Worm (Caenorhabditis elegans) whole organism, L1 larva: Measurements from ENCODE around the gene emb-5.

Experiments
- C16A3.4 ChIP-seq: fragments of 150-350 bp; optimal IDR thresholded peaks from 2 replicates; lab custom pipeline; 2014; ENCODE audit warnings: missing biosample characterization, missing genetic modification characterization
- C34B4.2 ChIP-seq: sonication (generic microtip); optimal IDR thresholded peaks from 2 replicates; lab custom pipeline; 2017; ENCODE audit warnings: mild to moderate bottlenecking, missing genetic modification characterization, missing compliant biosample characterization
- F16B12.6 ChIP-seq: fragments of 150-350 bp; optimal IDR thresholded peaks from 2 replicates; lab custom pipeline; 2014; ENCODE audit warnings: missing biosample characterization, missing genetic modification characterization
- Y116A8C.19 ChIP-seq: sonication (generic microtip); optimal IDR thresholded peaks from 2 replicates; lab custom pipeline; 2016; ENCODE audit warnings: missing compliant biosample characterization, missing genetic modification characterization, borderline replicate concordance
- aha-1 ChIP-seq: fragments of 150-350 bp; optimal IDR thresholded peaks from 2 replicates; lab custom pipeline; 2014; ENCODE audit warnings: missing biosample characterization, missing genetic modification characterization
- alr-1 ChIP-seq: fragments of 200-800 bp; sonication (Bioruptor generic); optimal IDR thresholded peaks from 2 replicates; lab custom pipeline; 2018; ENCODE audit warnings: borderline replicate concordance, mild to moderate bottlenecking, missing genetic modification characterization, missing compliant biosample characterization
- aly-2 ChIP-seq: fragments of 150-350 bp; optimal IDR thresholded peaks from 2 replicates; lab custom pipeline; 2014; ENCODE audit warnings: missing biosample characterization, missing genetic modification characterization
- blmp-1 ChIP-seq: fragments of 150-350 bp; optimal IDR thresholded peaks from 2 replicates; lab custom pipeline; 2014; ENCODE audit warnings: missing biosample characterization, missing genetic modification characterization
- ceh-8 ChIP-seq: fragments of 200-800 bp; sonication (Bioruptor generic); optimal IDR thresholded peaks from 2 replicates; lab custom pipeline; 2018; ENCODE audit warnings: mild to moderate bottlenecking, missing genetic modification characterization, moderate library complexity, missing compliant biosample characterization
- ceh-82 ChIP-seq, 3 experiments: fragments of 150-350 bp in 1 of 3; sonication (generic microtip) in 2 of 3; optimal IDR thresholded peaks; 2 replicates each; lab custom pipeline; 2014 to 2017; ENCODE audit warnings: missing biosample characterization in 3 of 3, missing genetic modification characterization in 3 of 3
- ceh-90 ChIP-seq: sonication (generic microtip); optimal IDR thresholded peaks from 2 replicates; lab custom pipeline; 2016; ENCODE audit warnings: missing genetic modification characterization, missing compliant biosample characterization
- ces-1 ChIP-seq: fragments of 150-350 bp; optimal IDR thresholded peaks from 2 replicates; lab custom pipeline; 2014; ENCODE audit warnings: missing biosample characterization, missing genetic modification reagents, missing genetic modification characterization
- dpl-1 ChIP-seq, 3 experiments: fragments of 150-350 bp in 2 of 3; sonication (generic microtip) in 1 of 3; optimal IDR thresholded peaks; 2 replicates each; lab custom pipeline; 2014 to 2017; ENCODE audit warnings: missing biosample characterization in 3 of 3, missing genetic modification characterization in 3 of 3, missing genetic modification reagents in 3 of 3
- efl-1 ChIP-seq, 4 experiments: fragments of 150-350 bp; optimal IDR thresholded peaks in 3 of 4; peaks in 1 of 4; 1 replicate in 1 of 4; 2 replicates in 3 of 4; lab custom pipeline; 2014; ENCODE audit warnings: missing biosample characterization in 2 of 4, missing genetic modification characterization in 2 of 4, missing genetic modification reagents in 2 of 4
- efl-3 ChIP-seq: fragments of 200-800 bp; sonication (Bioruptor generic); optimal IDR thresholded peaks from 2 replicates; lab custom pipeline; 2018; ENCODE audit warnings: mild to moderate bottlenecking, missing genetic modification characterization, missing compliant biosample characterization
- egl-13 ChIP-seq: sonication (generic microtip); optimal IDR thresholded peaks from 2 replicates; lab custom pipeline; 2016; ENCODE audit warnings: missing genotype, missing genetic modification reagents, missing genetic modification characterization, missing compliant biosample characterization
- fkh-4 ChIP-seq: sonication (generic microtip); optimal IDR thresholded peaks from 2 replicates; lab custom pipeline; 2016; ENCODE audit warnings: missing compliant biosample characterization, missing genetic modification characterization, borderline replicate concordance
- fkh-8 ChIP-seq: sonication (generic microtip); optimal IDR thresholded peaks from 2 replicates; lab custom pipeline; 2016; ENCODE audit warnings: mild to moderate bottlenecking, missing genetic modification characterization, missing compliant biosample characterization
- fos-1 ChIP-seq: fragments of 150-350 bp; optimal IDR thresholded peaks from 2 replicates; lab custom pipeline; 2014; ENCODE audit warnings: missing biosample characterization, missing genetic modification characterization
- hlh-17 ChIP-seq: fragments of 200-800 bp; sonication (Bioruptor generic); optimal IDR thresholded peaks from 2 replicates; lab custom pipeline; 2018; ENCODE audit warnings: missing genetic modification characterization, mild to moderate bottlenecking, missing compliant biosample characterization, moderate library complexity, borderline replicate concordance
- hlh-4 ChIP-seq: sonication (generic microtip); optimal IDR thresholded peaks from 2 replicates; lab custom pipeline; 2016; ENCODE audit warnings: mild to moderate bottlenecking, missing genetic modification characterization, missing compliant biosample characterization
- hpl-2 ChIP-seq: fragments of 150-350 bp; optimal IDR thresholded peaks from 2 replicates; lab custom pipeline; 2014; ENCODE audit warnings: missing biosample characterization, missing genetic modification reagents, missing genetic modification characterization
- irx-1 ChIP-seq: sonication (generic microtip); optimal IDR thresholded peaks from 2 replicates; lab custom pipeline; 2016; ENCODE audit warnings: missing genetic modification characterization, missing compliant biosample characterization
- jun-1 ChIP-seq: fragments of 150-350 bp; optimal IDR thresholded peaks from 2 replicates; lab custom pipeline; 2014; ENCODE audit warnings: missing biosample characterization, missing genetic modification reagents, missing genetic modification characterization
- lin-15B ChIP-seq: fragments of 150-350 bp; sonication (generic microtip); optimal IDR thresholded peaks from 3 replicates; lab custom pipeline; 2014; ENCODE audit warnings: missing biosample characterization, missing genetic modification characterization
- lin-35 ChIP-seq, 2 experiments: fragments of 150-350 bp; optimal IDR thresholded peaks; 2 replicates each; lab custom pipeline; 2014; ENCODE audit warnings: missing biosample characterization in 2 of 2, missing genetic modification characterization in 2 of 2, missing genetic modification reagents in 2 of 2
- lir-3 ChIP-seq: sonication (generic microtip); optimal IDR thresholded peaks from 2 replicates; lab custom pipeline; 2016; ENCODE audit warnings: mild to moderate bottlenecking, missing genetic modification characterization, moderate library complexity, missing compliant biosample characterization; ENCODE audit not compliant: poor library complexity
- lsy-2 ChIP-seq, 2 experiments: fragments of 150-350 bp; optimal IDR thresholded peaks; 2 replicates each; lab custom pipeline; 2014; ENCODE audit warnings: missing biosample characterization in 2 of 2, missing genetic modification characterization in 2 of 2
- mab-9 ChIP-seq: fragments of 200-800 bp; sonication (Bioruptor generic); IDR thresholded peaks from 2 replicates; pipeline ENCODE4 v1.3.6; 2022; ENCODE audit warnings: missing genetic modification reagents, missing genetic modification characterization, missing compliant biosample characterization
- mdl-1 ChIP-seq, 2 experiments: fragments of 150-350 bp; optimal IDR thresholded peaks; 2 replicates each; lab custom pipeline; 2014 to 2017; ENCODE audit warnings: missing biosample characterization in 2 of 2, missing genetic modification characterization in 2 of 2, inconsistent platforms in 1 of 2
- mep-1 ChIP-seq: fragments of 150-350 bp; optimal IDR thresholded peaks from 2 replicates; lab custom pipeline; 2014; ENCODE audit warnings: missing biosample characterization, missing genetic modification characterization
- nhr-11 ChIP-seq: fragments of 150-350 bp; optimal IDR thresholded peaks from 2 replicates; lab custom pipeline; 2014; ENCODE audit warnings: missing biosample characterization, missing genetic modification characterization
- nhr-12 ChIP-seq: sonication (generic microtip); optimal IDR thresholded peaks from 2 replicates; lab custom pipeline; 2017; ENCODE audit warnings: missing biosample characterization, missing genetic modification characterization
- nhr-19 ChIP-seq: fragments of 200-800 bp; sonication (Bioruptor generic); conservative IDR thresholded peaks from 2 replicates; pipeline ENCODE4 v1.3.6; 2022; ENCODE audit warnings: missing genetic modification characterization, missing compliant biosample characterization
- nhr-237 ChIP-seq: fragments of 150-350 bp; optimal IDR thresholded peaks from 2 replicates; lab custom pipeline; 2014; ENCODE audit warnings: missing biosample characterization, missing genetic modification characterization
- nhr-47 ChIP-seq: sonication (generic microtip); optimal IDR thresholded peaks from 2 replicates; lab custom pipeline; 2016; ENCODE audit warnings: mild to moderate bottlenecking, missing genetic modification characterization, moderate library complexity, missing compliant biosample characterization
- nhr-76 ChIP-seq: sonication (generic microtip); optimal IDR thresholded peaks from 2 replicates; lab custom pipeline; 2017; ENCODE audit warnings: missing biosample characterization, missing genetic modification characterization
- nhr-84 ChIP-seq: sonication (generic microtip); optimal IDR thresholded peaks from 2 replicates; lab custom pipeline; 2017; ENCODE audit warnings: missing biosample characterization, missing genetic modification characterization
- nhr-85 ChIP-seq: sonication (generic microtip); peaks from one replicate; lab custom pipeline; 2016; ENCODE audit warnings: missing genetic modification characterization, inconsistent platforms, missing compliant biosample characterization
- nhr-90 ChIP-seq: sonication (generic microtip); optimal IDR thresholded peaks from 2 replicates; lab custom pipeline; 2016; ENCODE audit warnings: mild to moderate bottlenecking, missing genetic modification characterization, missing compliant biosample characterization; ENCODE audit not compliant: poor library complexity
- pax-3 ChIP-seq: fragments of 200-800 bp; sonication (Bioruptor generic); optimal IDR thresholded peaks from 2 replicates; lab custom pipeline; 2018; ENCODE audit warnings: mild to moderate bottlenecking, missing genetic modification characterization, moderate library complexity, missing compliant biosample characterization
- pqm-1 ChIP-seq: sonication (generic microtip); optimal IDR thresholded peaks from 3 replicates; lab custom pipeline; 2017; ENCODE audit warnings: missing biosample characterization, missing genetic modification characterization
- skn-1 ChIP-seq: fragments of 150-350 bp; optimal IDR thresholded peaks from 2 replicates; lab custom pipeline; 2014; ENCODE audit warnings: missing biosample characterization, missing genetic modification characterization
- snpc-4 ChIP-seq: fragments of 150-350 bp; optimal IDR thresholded peaks from 2 replicates; lab custom pipeline; 2014; ENCODE audit warnings: missing biosample characterization, missing genetic modification characterization
- sox-4 ChIP-seq: sonication (generic microtip); optimal IDR thresholded peaks from 2 replicates; lab custom pipeline; 2016; ENCODE audit warnings: missing genetic modification characterization, missing compliant biosample characterization
- sup-37 ChIP-seq: fragments of 200-800 bp; sonication (Bioruptor generic); optimal IDR thresholded peaks from 2 replicates; lab custom pipeline; 2018; ENCODE audit warnings: mild to moderate bottlenecking, missing genetic modification characterization, missing compliant biosample characterization
- swsn-7 ChIP-seq: sonication (generic microtip); optimal IDR thresholded peaks from 2 replicates; lab custom pipeline; 2016; ENCODE audit warnings: missing genetic modification characterization, missing compliant biosample characterization
- tbx-2 ChIP-seq: sonication (generic microtip); optimal IDR thresholded peaks from 2 replicates; lab custom pipeline; 2016; ENCODE audit warnings: missing genetic modification characterization, missing compliant biosample characterization
- tlp-1 ChIP-seq: fragments of 150-350 bp; optimal IDR thresholded peaks from 2 replicates; lab custom pipeline; 2014; ENCODE audit warnings: missing biosample characterization, missing genetic modification characterization
- unc-98 ChIP-seq: fragments of 200-800 bp; sonication (Bioruptor generic); IDR thresholded peaks from 2 replicates; pipeline ENCODE4 v1.3.6; 2022; ENCODE audit warnings: missing genetic modification characterization, missing compliant biosample characterization
- vab-15 ChIP-seq: sonication (generic microtip); optimal IDR thresholded peaks from 2 replicates; lab custom pipeline; 2017; ENCODE audit warnings: missing genotype, mild to moderate bottlenecking, missing genetic modification characterization, missing compliant biosample characterization
- zag-1 ChIP-seq: fragments of 150-350 bp; optimal IDR thresholded peaks from 2 replicates; lab custom pipeline; 2014; ENCODE audit warnings: missing biosample characterization, missing genetic modification characterization
- ztf-4 ChIP-seq: fragments of 150-350 bp; optimal IDR thresholded peaks from 2 replicates; lab custom pipeline; 2014; ENCODE audit warnings: missing biosample characterization, missing genetic modification characterization

emb-5 gene

DNA sequence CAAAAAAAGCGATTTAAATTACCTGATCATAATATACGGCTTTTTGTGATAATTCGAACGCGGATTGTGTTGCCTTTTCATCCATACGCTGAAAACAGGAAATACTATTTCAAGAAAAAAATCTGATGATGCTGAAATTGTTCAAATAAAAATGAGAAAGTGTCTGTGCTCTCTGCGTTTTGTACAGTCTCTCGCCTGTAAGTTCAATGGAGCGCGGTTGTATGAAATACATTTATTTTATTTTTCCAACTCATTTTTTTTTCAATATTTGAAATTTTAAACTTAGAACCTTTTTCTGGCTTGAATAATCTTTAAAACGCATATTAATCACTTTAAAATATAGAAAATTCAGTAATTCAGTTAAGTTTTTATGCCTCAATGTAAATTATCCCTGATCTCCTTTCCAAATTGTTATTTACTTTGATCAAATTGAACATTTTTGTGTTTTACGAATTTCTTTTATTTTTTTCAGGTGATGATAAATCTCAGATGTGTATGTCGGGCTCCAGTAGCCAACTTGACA, 16.5 kb downstream of the emb-5 start, which contains the start of the genes clp-2 and mrpl-16 (continued):
- TF ChIP-seq nhr-12 (tag; lab: Kevin White, UChicago) (no peak), nhr-84 (tag; lab: Kevin White, UChicago) (no peak), pax-3 (tag; lab: Kevin White, UChicago) (no peak), fos-1 (tag; lab: Kevin White, UChicago) (no peak), ztf-4 (tag; lab: Kevin White, UChicago) (no peak), nhr-19 (GFP tag; lab: Robert Waterston, UW) (no peak), irx-1 (tag; lab: Kevin White, UChicago) (peak; percentile 4), hlh-17 (no peak), egl-13 (tag; lab: Kevin White, UChicago) (no peak), tlp-1 (no peak), lin-15B (tag; lab: Kevin White, UChicago) (no peak), ceh-90 (tag; lab: Kevin White, UChicago) (no peak), sup-37 (GFP tag; lab: Kevin White, UChicago) (no peak), lir-3 (no peak), lsy-2 (tag; optimal IDR thresholded peaks at IDR 0.05; lab: Kevin White, UChicago) (peak; percentile 54 to 74), hpl-2 (GFP tag; lab: Kevin White, UChicago) (no peak), nhr-76 (no peak), jun-1 (tag; lab: Kevin White, UChicago) (no peak), fkh-8 (tag; lab: Kevin White, UChicago) (no peak), zag-1 (no peak), F16B12.6 (tag; lab: Kevin White, UChicago) (peak; percentile 1), Y116A8C.19 (no peak), unc-98 (GFP tag; lab: Robert Waterston, UW) (no peak), ceh-8 (GFP tag; lab: Kevin White, UChicago) (no peak), C16A3.4 (tag; lab: Kevin White, UChicago) (peak; percentile 10), mep-1 (peak; percentile 24), aly-2 (tag; lab: Kevin White, UChicago) (no peak), fkh-4 (tag; lab: Kevin White, UChicago) (no peak), nhr-90 (no peak), nhr-11 (tag; lab: Kevin White, UChicago) (no peak), blmp-1 (tag; lab: Kevin White, UChicago) (no peak), efl-1 (optimal IDR thresholded peaks at IDR 0.05; lab: Kevin White, UChicago) (peak; percentile 42 to 58), efl-1 (GFP tag; optimal IDR thresholded peaks at IDR 0.05 in 1 of 2; lab: Kevin White, UChicago) (peak; percentile 59 to 93), C34B4.2 (tag; lab: Kevin White, UChicago) (no peak), nhr-47 (tag; lab: Kevin White, UChicago) (peak; percentile 5), pqm-1 (tag; lab: Kevin White, UChicago) (no peak), ces-1 (GFP tag; lab: Kevin White, UChicago) (no peak), ceh-82 (tag; optimal IDR thresholded peaks at IDR 0.05; lab: Kevin White, UChicago) (peak in 1 of 3 experiments; percentile 21), alr-1 (tag; lab: Kevin White, UChicago) (no peak), hlh-4 (tag; lab: Kevin White, UChicago) (no peak), nhr-237 (tag; lab: Kevin White, UChicago) (no peak), aha-1 (tag; lab: Kevin White, UChicago) (no peak), lin-35 (GFP tag; optimal IDR thresholded peaks at IDR 0.05; lab: Kevin White, UChicago) (peak; percentile 39 to 62), vab-15 (tag; lab: Kevin White, UChicago) (no peak), mdl-1 (tag; optimal IDR thresholded peaks at IDR 0.05; lab: Kevin White, UChicago) (no peak), tbx-2 (tag; lab: Kevin White, UChicago) (no peak), efl-3 (GFP tag; lab: Kevin White, UChicago) (no peak), mab-9 (GFP tag; lab: Robert Waterston, UW) (no peak), swsn-7 (peak; percentile 24), sox-4 (tag; lab: Kevin White, UChicago) (no peak), snpc-4 (tag; lab: Kevin White, UChicago) (no peak), skn-1 (tag; lab: Kevin White, UChicago) (no peak), dpl-1 (GFP tag; optimal IDR thresholded peaks at IDR 0.05; lab: Kevin White, UChicago) (peak; percentile 21 to 68 (median 46)), nhr-85 (tag; lab: Kevin White, UChicago) (no peak)
